Fruit fly (Drosophila melanogaster): ENCODE data around the gene CG33189.

CG33189 gene

DNA sequence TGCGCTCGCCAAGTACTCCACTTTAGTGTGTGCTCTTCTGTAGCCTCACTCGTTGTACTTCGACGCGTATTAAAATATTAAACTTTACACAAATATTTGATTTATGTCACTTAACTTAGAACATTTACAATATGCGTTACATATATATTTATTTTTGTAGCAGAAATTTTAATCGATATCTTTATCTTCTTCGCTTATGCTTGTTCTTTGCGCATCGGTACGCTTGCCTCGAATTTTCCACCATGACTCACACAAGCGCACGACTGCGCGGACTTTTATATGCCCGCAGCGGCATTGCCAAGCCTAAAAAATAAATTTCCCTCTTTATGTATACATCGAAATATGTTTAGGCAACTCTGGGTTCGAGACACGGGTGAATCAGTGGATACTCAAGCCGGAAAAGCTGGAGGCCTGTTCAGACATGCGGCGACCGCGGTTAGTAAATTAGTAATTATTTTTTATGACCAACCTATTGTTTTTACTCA lies 39.9 kb upstream of the CG33189 start, which contains the start of gene aqz (continued):
- TF ChIP-seq Sox100B (GFP tag; optimal IDR thresholded peaks at IDR 0.05) (no peak), ttk (GFP tag; IDR thresholded peaks at IDR 0.05) (peak; percentile 57; the same call in 1 of the 2 replicates), klu (GFP tag; IDR thresholded peaks at IDR 0.05) (peak; percentile 28; the same call in 1 of the 2 replicates), pfk (GFP tag; optimal IDR thresholded peaks at IDR 0.05) (peak; percentile 64), dpn (GFP tag; optimal IDR thresholded peaks at IDR 0.05) (peak; percentile 56 to 58), CG4617 (GFP tag; optimal IDR thresholded peaks at IDR 0.05; ENCODE audit: borderline replicate concordance) (peak; percentile 68), fd64A (GFP tag; optimal IDR thresholded peaks at IDR 0.05) (peak; percentile 51), Dek (tag; optimal IDR thresholded peaks at IDR 0.05) (peak; percentile 72), Doc3 (GFP tag; IDR thresholded peaks at IDR 0.05; ENCODE audit: partially characterized antibody) (no peak), disco-r (GFP tag; optimal IDR thresholded peaks at IDR 0.05) (no peak), sens-2 (GFP tag; IDR thresholded peaks at IDR 0.05) (0 out of 2 replicates have a peak, but pooled peaks have one; percentile 21), CG32772 (GFP tag; IDR thresholded peaks at IDR 0.05) (no peak), Nf-YC (tag; optimal IDR thresholded peaks at IDR 0.05) (peak; percentile 72), CG7357 (GFP tag; IDR thresholded peaks at IDR 0.05) (peak; percentile 44; the same call in 1 of the 3 replicates), tx (GFP tag; optimal IDR thresholded peaks at IDR 0.05) (peak; percentile 28), CG7987 (GFP tag; optimal IDR thresholded peaks at IDR 0.05) (peak; percentile 70), Fer1 (GFP tag; optimal IDR thresholded peaks at IDR 0.05) (peak; percentile 69), CG12104 (GFP tag; optimal IDR thresholded peaks at IDR 0.05) (no peak), fru (optimal IDR thresholded peaks at IDR 0.05) (no peak), kni (GFP tag; optimal IDR thresholded peaks at IDR 0.05) (peak; percentile 70), Ptx1 (GFP tag; IDR thresholded peaks at IDR 0.05) (peak; percentile 51), H15 (GFP tag; IDR thresholded peaks at IDR 0.05) (no peak; the same call in 2 of the 3 replicates), PHDP (tag; optimal IDR thresholded peaks at IDR 0.05) (peak; percentile 19), Eip74EF (GFP tag; optimal IDR thresholded peaks at IDR 0.05) (peak in 1 of 2 experiments; percentile 87), emc (GFP tag; optimal IDR thresholded peaks at IDR 0.05) (no peak), YL-1 (GFP tag; optimal IDR thresholded peaks at IDR 0.05) (peak; percentile 89), jumu (GFP tag; optimal IDR thresholded peaks at IDR 0.05) (peak; percentile 51), CHES-1-like (GFP tag; optimal IDR thresholded peaks at IDR 0.05) (peak; percentile 73), Poxn (GFP tag; IDR thresholded peaks at IDR 0.05) (no peak), Ssrp (tag; optimal IDR thresholded peaks at IDR 0.05) (no peak), CG18011 (GFP tag; optimal IDR thresholded peaks at IDR 0.05) (peak; percentile 30), Myb (GFP tag; optimal IDR thresholded peaks at IDR 0.05) (peak; percentile 92), TFAM (GFP tag; optimal IDR thresholded peaks at IDR 0.05) (no peak), Hmr (GFP tag; optimal IDR thresholded peaks at IDR 0.05) (peak; percentile 85), fd96Cb (tag; optimal IDR thresholded peaks at IDR 0.05) (no peak), ab (GFP tag; optimal IDR thresholded peaks at IDR 0.05) (no peak), yki (optimal IDR thresholded peaks at IDR 0.05) (no peak), dan (GFP tag; IDR thresholded peaks at IDR 0.05) (no peak), chif (GFP tag; optimal IDR thresholded peaks at IDR 0.05) (peak; percentile 46 to 69), CG3847 (GFP tag; IDR thresholded peaks at IDR 0.05) (peak; percentile 88), Deaf1 (tag; optimal IDR thresholded peaks at IDR 0.05) (peak; percentile 54), Trl (optimal IDR thresholded peaks at IDR 0.05) (no peak), Trl (GFP tag; optimal IDR thresholded peaks at IDR 0.05) (peak; percentile 73), CG30020 (tag; optimal IDR thresholded peaks at IDR 0.05) (peak; percentile 92), CG15601 (tag; optimal IDR thresholded peaks at IDR 0.05) (peak; percentile 66), CG31441 (GFP tag; IDR thresholded peaks at IDR 0.05) (peak; percentile 39), Fer3 (tag; optimal IDR thresholded peaks at IDR 0.05) (peak; percentile 43), nerfin-2 (GFP tag; IDR thresholded peaks at IDR 0.05; ENCODE audit: partially characterized antibody) (peak; percentile 43; the same call in 1 of the 2 replicates), CG12391 (tag; optimal IDR thresholded peaks at IDR 0.05) (peak; percentile 70), Hr78 (GFP tag; optimal IDR thresholded peaks at IDR 0.05) (no peak), wdn (GFP tag; IDR thresholded peaks at IDR 0.05) (peak; percentile 42)

All from whole organism, embryonic.